Fruit fly (Drosophila melanogaster) whole organism, embryonic: ENCODE measurements around the gene CG31817.

ENCODE experiments used
- Asciz ChIP-seq: fragments of 200-800 bp; sonication (Bioruptor generic); optimal IDR thresholded peaks from 2 replicates; lab custom pipeline; 2017; ENCODE audit warnings: missing biosample characterization, mild to moderate bottlenecking, missing genetic modification characterization, missing genetic modification reagents
- CG16815 ChIP-seq: fragments of 200-800 bp; sonication (Bioruptor generic); optimal IDR thresholded peaks from 3 replicates; lab custom pipeline; 2017; ENCODE audit warnings: missing biosample characterization, mild to moderate bottlenecking, missing genetic modification characterization
- Dip2 ChIP-seq: fragments of 200-800 bp; sonication (Bioruptor generic); IDR thresholded peaks from 2 replicates; pipeline ENCODE4 v1.3.6; 2022; ENCODE audit warnings: missing biosample characterization, missing genetic modification characterization
- Gug ChIP-seq: fragments of 200-800 bp; sonication (Bioruptor generic); IDR thresholded peaks from 4 replicates; pipeline ENCODE4 v1.3.6; 2022; ENCODE audit warnings: missing biosample characterization, missing genetic modification characterization
- NFAT ChIP-seq: fragments of 200-800 bp; sonication (Bioruptor generic); IDR thresholded peaks from 2 replicates; pipeline ENCODE4 v1.3.6; 2022; ENCODE audit warnings: missing biosample characterization, missing genetic modification characterization
- TFAM ChIP-seq: fragments of 200-800 bp; sonication (Bioruptor generic); optimal IDR thresholded peaks from 2 replicates; lab custom pipeline; 2017; ENCODE audit warnings: missing biosample characterization, missing genetic modification characterization, inconsistent platforms
- danr ChIP-seq: fragments of 200-800 bp; sonication (Bioruptor generic); IDR thresholded peaks from 2 replicates; pipeline ENCODE4 v1.3.6; 2022; ENCODE audit warnings: missing biosample characterization, missing genetic modification characterization
- her ChIP-seq: fragments of 200-800 bp; sonication (Bioruptor generic); optimal IDR thresholded peaks from 2 replicates; lab custom pipeline; 2016; ENCODE audit warnings: missing biosample characterization, missing genetic modification characterization
- usp ChIP-seq: fragments of >200 bp; optimal IDR thresholded peaks from 2 replicates; lab custom pipeline; 2017; ENCODE audit warnings: missing biosample characterization, missing genetic modification characterization

- TF ChIP-seq Dip2 (GFP tag; lab: Robert Waterston, UW) (no peak), CG16815 (GFP tag; lab: Kevin White, UChicago) (no peak), Asciz (GFP tag; lab: Kevin White, UChicago) (no peak), her (GFP tag; lab: Kevin White, UChicago) (no peak), Gug (no peak), NFAT (GFP tag; lab: Robert Waterston, UW) (no peak), TFAM (GFP tag; lab: Kevin White, UChicago) (no peak), danr (GFP tag; lab: Robert Waterston, UW) (no peak), usp (no peak)
Measured at dm6 chr2L:16315844-16316243, 21.8 kb downstream of the CG31817 start.
